Fruit fly (Drosophila melanogaster) whole organism, embryonic: ENCODE results near the gene kkv.

Experiments
- Adf1 ChIP-seq: fragments of 200-800 bp; sonication (Bioruptor generic); IDR thresholded peaks from 2 replicates; pipeline ENCODE4 v1.3.6; 2022; ENCODE audit warnings: missing biosample characterization, missing genetic modification characterization
- CG10274 ChIP-seq: fragments of 200-800 bp; sonication (Bioruptor generic); optimal IDR thresholded peaks from 3 replicates; lab custom pipeline; 2017; ENCODE audit warnings: missing biosample characterization, mild to moderate bottlenecking, missing genetic modification characterization
- CG10431 ChIP-seq: fragments of 200-800 bp; sonication (Bioruptor generic); optimal IDR thresholded peaks from 3 replicates; lab custom pipeline; 2018; ENCODE audit warnings: missing biosample characterization, mild to moderate bottlenecking, missing genetic modification characterization
- CG10543 ChIP-seq: fragments of 200-800 bp; sonication (Bioruptor generic); optimal IDR thresholded peaks from 3 replicates; lab custom pipeline; 2017; ENCODE audit warnings: missing biosample characterization, mild to moderate bottlenecking, missing genetic modification characterization, moderate library complexity
- CG11560 ChIP-seq: fragments of 200-800 bp; sonication (Bioruptor generic); IDR thresholded peaks from 3 replicates; pipeline ENCODE4 v1.3.6; 2022; ENCODE audit warnings: missing biosample characterization, missing genetic modification characterization
- CG13287 ChIP-seq: fragments of 200-800 bp; sonication (Bioruptor generic); IDR thresholded peaks from 2 replicates; pipeline ENCODE4 v1.3.6; 2022; ENCODE audit warnings: missing biosample characterization, missing genetic modification characterization; ENCODE audit not compliant: partially characterized antibody
- CG14710 ChIP-seq: fragments of 200-800 bp; sonication (Bioruptor generic); optimal IDR thresholded peaks from 3 replicates; lab custom pipeline; 2019; ENCODE audit warnings: missing biosample characterization, mild to moderate bottlenecking, missing genetic modification characterization, moderate library complexity
- CG1602 ChIP-seq: fragments of 200-800 bp; sonication (Bioruptor generic); optimal IDR thresholded peaks from 3 replicates; lab custom pipeline; 2016; ENCODE audit warnings: missing biosample characterization, missing genetic modification characterization
- CG1603 ChIP-seq: fragments of 200-800 bp; sonication (Bioruptor generic); optimal IDR thresholded peaks from 2 replicates; lab custom pipeline; 2019; ENCODE audit warnings: missing biosample characterization, mild to moderate bottlenecking, missing genetic modification characterization, moderate library complexity
- CG17186 ChIP-seq: fragments of 200-800 bp; sonication (Bioruptor generic); optimal IDR thresholded peaks from 3 replicates; lab custom pipeline; 2017; ENCODE audit warnings: missing biosample characterization, missing genetic modification reagents, missing genetic modification characterization
- CG17328 ChIP-seq: fragments of 200-800 bp; sonication (Bioruptor generic); IDR thresholded peaks from 2 replicates; pipeline ENCODE4 v1.3.6; 2022; ENCODE audit warnings: missing biosample characterization, missing genetic modification characterization
- CG17912 ChIP-seq: fragments of 200-800 bp; sonication (Bioruptor generic); optimal IDR thresholded peaks from 2 replicates; lab custom pipeline; 2018; ENCODE audit warnings: missing biosample characterization, mild to moderate bottlenecking, missing genetic modification characterization
- CG1792 ChIP-seq: fragments of 200-800 bp; sonication (Bioruptor generic); optimal IDR thresholded peaks from 2 replicates; lab custom pipeline; 2016; ENCODE audit warnings: missing biosample characterization, missing genetic modification characterization
- CG31224 ChIP-seq: fragments of 200-800 bp; sonication (Bioruptor generic); IDR thresholded peaks from 2 replicates; pipeline ENCODE4 v1.3.6; 2022; ENCODE audit warnings: missing biosample characterization, missing genetic modification characterization
- CG3407 ChIP-seq: fragments of 200-800 bp; sonication (Bioruptor generic); optimal IDR thresholded peaks from 2 replicates; lab custom pipeline; 2018; ENCODE audit warnings: missing biosample characterization, mild to moderate bottlenecking, missing genetic modification characterization
- CG34376 ChIP-seq: fragments of 200-800 bp; sonication (Bioruptor generic); optimal IDR thresholded peaks from 2 replicates; lab custom pipeline; 2018; ENCODE audit warnings: missing biosample characterization, mild to moderate bottlenecking, missing genetic modification characterization
- CG42726 ChIP-seq: fragments of 200-800 bp; sonication (Bioruptor generic); IDR thresholded peaks from 2 replicates; pipeline ENCODE4 v1.3.6; 2022; ENCODE audit warnings: missing biosample characterization, missing genetic modification characterization; ENCODE audit not compliant: partially characterized antibody
- CG4707 ChIP-seq: fragments of 200-800 bp; sonication (Bioruptor generic); optimal IDR thresholded peaks from 2 replicates; lab custom pipeline; 2018; ENCODE audit warnings: missing biosample characterization, mild to moderate bottlenecking, missing genetic modification characterization, moderate library complexity
- CG5180 ChIP-seq: fragments of 200-800 bp; sonication (Bioruptor generic); optimal IDR thresholded peaks from 3 replicates; lab custom pipeline; 2017; ENCODE audit warnings: missing biosample characterization, missing genetic modification characterization, mild to moderate bottlenecking, moderate library complexity, missing genetic modification reagents
- CG7372 ChIP-seq: fragments of 200-800 bp; sonication (Bioruptor generic); IDR thresholded peaks from 2 replicates; pipeline ENCODE4 v1.3.6; 2022; ENCODE audit warnings: missing biosample characterization, missing genetic modification characterization
- CG7745 ChIP-seq: fragments of 200-800 bp; sonication (Bioruptor generic); optimal IDR thresholded peaks from 2 replicates; lab custom pipeline; 2018; ENCODE audit warnings: missing biosample characterization, mild to moderate bottlenecking, missing genetic modification characterization, moderate library complexity
- CG7987 ChIP-seq: fragments of 200-800 bp; sonication (Bioruptor generic); optimal IDR thresholded peaks from 2 replicates; lab custom pipeline; 2018; ENCODE audit warnings: missing biosample characterization, mild to moderate bottlenecking, missing genetic modification characterization, moderate library complexity
- CG8290 ChIP-seq, 3 experiments: fragments of 200-800 bp; sonication (Bioruptor generic); optimal IDR thresholded peaks; 2 replicates each; lab custom pipeline; 2016 to 2019; ENCODE audit warnings: missing biosample characterization in 3 of 3, missing genetic modification characterization in 3 of 3, mild to moderate bottlenecking in 2 of 3, moderate library complexity in 1 of 3
- CoRest ChIP-seq: fragments of 200-800 bp; sonication (Bioruptor generic); optimal IDR thresholded peaks from 3 replicates; lab custom pipeline; 2018; ENCODE audit warnings: missing biosample characterization, mild to moderate bottlenecking, missing genetic modification characterization, moderate library complexity
- Dfd ChIP-seq, 2 experiments: fragments of >200 bp; optimal IDR thresholded peaks; 2 replicates each; lab custom pipeline; 2017; ENCODE audit warnings: missing biosample characterization in 2 of 2, missing genetic modification characterization in 2 of 2
- Dll ChIP-seq: fragments of 200-800 bp; sonication (Bioruptor generic); IDR thresholded peaks from 4 replicates; pipeline ENCODE4 v1.3.6; 2022; ENCODE audit warnings: missing biosample characterization, missing genetic modification characterization; ENCODE audit not compliant: partially characterized antibody
- Elba2 ChIP-seq: fragments of 200-800 bp; sonication (Bioruptor generic); optimal IDR thresholded peaks from 3 replicates; lab custom pipeline; 2016; ENCODE audit warnings: missing biosample characterization, missing genetic modification characterization
- HLH54F ChIP-seq: fragments of 200-800 bp; sonication (Bioruptor generic); optimal IDR thresholded peaks from 3 replicates; lab custom pipeline; 2016; ENCODE audit warnings: missing biosample characterization, missing genetic modification characterization
- Med ChIP-seq: fragments of 200-800 bp; sonication (Bioruptor generic); peaks from one replicate; lab custom pipeline; 2016; ENCODE audit warnings: missing biosample characterization, missing genetic modification characterization, mild to moderate bottlenecking, inconsistent platforms, moderate library complexity
- Meics ChIP-seq: fragments of 200-800 bp; sonication (Bioruptor generic); optimal IDR thresholded peaks from 2 replicates; lab custom pipeline; 2017; ENCODE audit warnings: missing biosample characterization, mild to moderate bottlenecking, missing genetic modification characterization
- Opbp ChIP-seq: fragments of 200-800 bp; sonication (Bioruptor generic); IDR thresholded peaks from 3 replicates; pipeline ENCODE4 v1.3.6; 2022; ENCODE audit warnings: missing biosample characterization, missing genetic modification characterization; ENCODE audit not compliant: partially characterized antibody
- Sin3A ChIP-seq: fragments of >200 bp; optimal IDR thresholded peaks from 2 replicates; lab custom pipeline; 2018
- Taf1 ChIP-seq: fragments of 200-800 bp; sonication (Bioruptor generic); IDR thresholded peaks from 2 replicates; pipeline ENCODE4 v1.3.6; 2022; ENCODE audit warnings: missing biosample characterization, missing genetic modification characterization
- caup ChIP-seq: fragments of 200-800 bp; sonication (Bioruptor generic); optimal IDR thresholded peaks from 3 replicates; lab custom pipeline; 2017; ENCODE audit warnings: missing biosample characterization, mild to moderate bottlenecking, missing genetic modification characterization, moderate library complexity; ENCODE audit not compliant: severe bottlenecking
- chn ChIP-seq: fragments of 200-800 bp; sonication (Bioruptor generic); optimal IDR thresholded peaks from 2 replicates; lab custom pipeline; 2016; ENCODE audit warnings: missing biosample characterization, missing genetic modification characterization
- dmrt99B ChIP-seq: fragments of 200-800 bp; sonication (Bioruptor generic); optimal IDR thresholded peaks from 2 replicates; lab custom pipeline; 2018; ENCODE audit warnings: missing biosample characterization, mild to moderate bottlenecking, missing genetic modification characterization, moderate library complexity
- fd64A ChIP-seq: fragments of 200-800 bp; sonication (Bioruptor generic); optimal IDR thresholded peaks from 3 replicates; lab custom pipeline; 2018; ENCODE audit warnings: missing biosample characterization, mild to moderate bottlenecking, missing genetic modification characterization
- fu2 ChIP-seq: fragments of 200-800 bp; sonication (Bioruptor generic); optimal IDR thresholded peaks from 2 replicates; lab custom pipeline; 2016; ENCODE audit warnings: missing biosample characterization, missing genetic modification characterization
- gcm ChIP-seq: fragments of 200-800 bp; sonication (Bioruptor generic); optimal IDR thresholded peaks from 2 replicates; lab custom pipeline; 2019; ENCODE audit warnings: missing biosample characterization, mild to moderate bottlenecking, missing genetic modification characterization, moderate library complexity
- gsb-n ChIP-seq: fragments of 200-800 bp; sonication (Bioruptor generic); optimal IDR thresholded peaks from 3 replicates; lab custom pipeline; 2018; ENCODE audit warnings: missing biosample characterization, mild to moderate bottlenecking, missing genetic modification characterization
- insv ChIP-seq, 2 experiments: fragments of 200-800 bp; sonication (Bioruptor generic); optimal IDR thresholded peaks; 3 replicates each; lab custom pipeline; 2016 to 2018; ENCODE audit warnings: missing biosample characterization in 2 of 2, missing genetic modification characterization in 2 of 2
- jing ChIP-seq: fragments of 200-800 bp; sonication (Bioruptor generic); optimal IDR thresholded peaks from 2 replicates; lab custom pipeline; 2018; ENCODE audit warnings: missing biosample characterization, mild to moderate bottlenecking, missing genetic modification characterization
- mirr ChIP-seq: fragments of 200-800 bp; sonication (Bioruptor generic); optimal IDR thresholded peaks from 3 replicates; lab custom pipeline; 2018; ENCODE audit warnings: missing biosample characterization, mild to moderate bottlenecking, missing genetic modification characterization
- pros ChIP-seq: fragments of 200-800 bp; sonication (Bioruptor generic); optimal IDR thresholded peaks from 3 replicates; lab custom pipeline; 2019; ENCODE audit warnings: missing biosample characterization, mild to moderate bottlenecking, missing genetic modification characterization, moderate library complexity
- sd ChIP-seq: fragments of 200-800 bp; sonication (Bioruptor generic); optimal IDR thresholded peaks from 3 replicates; lab custom pipeline; 2018; ENCODE audit warnings: missing biosample characterization, mild to moderate bottlenecking, missing genetic modification characterization, moderate library complexity
- shn ChIP-seq: fragments of 200-800 bp; sonication (Bioruptor generic); optimal IDR thresholded peaks from 3 replicates; lab custom pipeline; 2016; ENCODE audit warnings: missing biosample characterization, missing genetic modification characterization
- zen2 ChIP-seq: fragments of 200-800 bp; sonication (Bioruptor generic); IDR thresholded peaks from 3 replicates; pipeline ENCODE4 v1.3.6; 2022; ENCODE audit warnings: missing biosample characterization, missing genetic modification characterization; ENCODE audit not compliant: partially characterized antibody
- zf30C ChIP-seq: fragments of 200-800 bp; sonication (Bioruptor generic); optimal IDR thresholded peaks from 3 replicates; lab custom pipeline; 2018; ENCODE audit warnings: missing biosample characterization, mild to moderate bottlenecking, missing genetic modification characterization

kkv gene

dm6 chr3R:5367512-5368169, 25.0 kb downstream of the kkv start (continued):
- TF ChIP-seq CG17186 (GFP tag; lab: Kevin White, UChicago) (no peak), Dfd (GFP tag; optimal IDR thresholded peaks at IDR 0.05; lab: Kevin White, UChicago) (no peak), insv (GFP tag; optimal IDR thresholded peaks at IDR 0.05; lab: Kevin White, UChicago) (peak; percentile 75 to 97), Med (GFP tag; lab: Kevin White, UChicago) (no peak), Taf1 (GFP tag; lab: Robert Waterston, UW) (peak; percentile 15; the same call in 1 of the 2 replicates), CG17328 (0 out of 2 replicates have a peak, but pooled peaks have one; percentile 27), jing (GFP tag; lab: Kevin White, UChicago) (no peak), CoRest (tag; lab: Kevin White, UChicago) (no peak), fu2 (GFP tag; lab: Kevin White, UChicago) (no peak), CG10431 (GFP tag; lab: Kevin White, UChicago) (peak; percentile 8), CG31224 (GFP tag; lab: Robert Waterston, UW) (no peak), CG17912 (GFP tag; lab: Kevin White, UChicago) (peak; percentile 69), CG5180 (GFP tag; lab: Kevin White, UChicago) (peak; percentile 0), Adf1 (GFP tag; lab: Robert Waterston, UW) (peak; percentile 19; the same call in 1 of the 2 replicates), Opbp (peak; percentile 22; the same call in 1 of the 3 replicates), mirr (GFP tag; lab: Kevin White, UChicago) (peak; percentile 87), CG11560 (no peak), gcm (GFP tag; lab: Kevin White, UChicago) (peak; percentile 36), CG4707 (no peak), CG34376 (GFP tag; lab: Kevin White, UChicago) (peak; percentile 64), CG1602 (GFP tag; lab: Kevin White, UChicago) (no peak), Sin3A (lab: Kevin White, UChicago) (no peak), CG8290 (GFP tag; optimal IDR thresholded peaks at IDR 0.05; lab: Kevin White, UChicago) (no peak), CG8290 (tag; optimal IDR thresholded peaks at IDR 0.05; lab: Kevin White, UChicago) (peak in 1 of 2 experiments; percentile 82), zen2 (peak; percentile 52; the same call in 2 of the 3 replicates), sd (tag; lab: Kevin White, UChicago) (peak; percentile 53), caup (peak; percentile 50), chn (GFP tag; lab: Kevin White, UChicago) (no peak), HLH54F (GFP tag; lab: Kevin White, UChicago) (no peak), fd64A (GFP tag; lab: Kevin White, UChicago) (no peak), shn (GFP tag; lab: Kevin White, UChicago) (no peak), Meics (GFP tag; lab: Kevin White, UChicago) (peak; percentile 2), CG7987 (GFP tag; lab: Kevin White, UChicago) (peak; percentile 50), CG10274 (no peak), CG7745 (tag; lab: Kevin White, UChicago) (no peak), dmrt99B (tag; lab: Kevin White, UChicago) (no peak), CG14710 (tag; lab: Kevin White, UChicago) (no peak), gsb-n (tag; lab: Kevin White, UChicago) (no peak), CG10543 (GFP tag; lab: Kevin White, UChicago) (peak; percentile 90), CG7372 (GFP tag; lab: Robert Waterston, UW) (peak; percentile 21; the same call in 1 of the 2 replicates), pros (GFP tag; lab: Kevin White, UChicago) (peak; percentile 83), zf30C (GFP tag; lab: Kevin White, UChicago) (peak; percentile 30), CG13287 (GFP tag; lab: Robert Waterston, UW) (peak; percentile 28; the same call in 1 of the 2 replicates), Dll (GFP tag; lab: Robert Waterston, UW) (peak; percentile 18; the same call in 1 of the 4 replicates), CG42726 (GFP tag; lab: Robert Waterston, UW) (no peak), Elba2 (GFP tag; lab: Kevin White, UChicago) (peak; percentile 84), CG3407 (GFP tag; lab: Kevin White, UChicago) (peak; percentile 12), CG1603 (tag; lab: Kevin White, UChicago) (peak; percentile 4), CG1792 (GFP tag; lab: Kevin White, UChicago) (no peak)
